Worm (Caenorhabditis elegans): Measurements from ENCODE around the gene samt-1.
A peak's percentile ranks its signal among the peaks of the same experiment; 100 is the strongest.

samt-1 gene

ce11 chrIV:2960242-2960641, 29.0 kb downstream of the samt-1 start:
- TF ChIP-seq ceh-22 (tag; optimal IDR thresholded peaks at IDR 0.05), result no peak
- TF ChIP-seq dve-1 (tag; optimal IDR thresholded peaks at IDR 0.05), result no peak
- no peak for TF ChIP-seq sox-2 (GFP tag; IDR thresholded peaks at IDR 0.05)
- TF ChIP-seq ceh-45 (GFP tag; IDR thresholded peaks at IDR 0.05), result no peak
- no peak for TF ChIP-seq elt-4 (tag; optimal IDR thresholded peaks at IDR 0.05)
- TF ChIP-seq ahr-1 (tag; optimal IDR thresholded peaks at IDR 0.05), result no peak
- TF ChIP-seq fkh-6 (tag; optimal IDR thresholded peaks at IDR 0.05), result no peak
- TF ChIP-seq nhr-11 (tag; optimal IDR thresholded peaks at IDR 0.05), result no peak
- TF ChIP-seq ama-1 (optimal IDR thresholded peaks at IDR 0.05), result no peak
- no peak for TF ChIP-seq unc-55 (GFP tag; optimal IDR thresholded peaks at IDR 0.05)
- no peak for TF ChIP-seq dmd-4 (tag; optimal IDR thresholded peaks at IDR 0.05; ENCODE audit: borderline replicate concordance)
- no peak for TF ChIP-seq ttx-3 (tag; optimal IDR thresholded peaks at IDR 0.05)
- TF ChIP-seq nfya-1 (tag; optimal IDR thresholded peaks at IDR 0.05), result no peak
- TF ChIP-seq lin-11 (tag; optimal IDR thresholded peaks at IDR 0.05), result no peak

- no peak for TF ChIP-seq hlh-13 (GFP tag; optimal IDR thresholded peaks at IDR 0.05)
- no peak for TF ChIP-seq unc-55 (GFP tag; optimal IDR thresholded peaks at IDR 0.05)
- no peak for TF ChIP-seq ama-1 (optimal IDR thresholded peaks at IDR 0.05)
- TF ChIP-seq tbx-2 (tag; optimal IDR thresholded peaks at IDR 0.05), result no peak
- no peak for TF ChIP-seq pha-2 (tag; optimal IDR thresholded peaks at IDR 0.05)
- no peak for TF ChIP-seq ceh-31 (tag; optimal IDR thresholded peaks at IDR 0.05)
- TF ChIP-seq pax-1 (tag; optimal IDR thresholded peaks at IDR 0.05), result no peak
- no peak for TF ChIP-seq eyg-1 (tag; optimal IDR thresholded peaks at IDR 0.05)
- TF ChIP-seq pag-3 (tag; optimal IDR thresholded peaks at IDR 0.05; ENCODE audit: borderline replicate concordance), result no peak
- no peak for TF ChIP-seq unc-86 (tag; optimal IDR thresholded peaks at IDR 0.05)
- TF ChIP-seq fax-1 (tag; optimal IDR thresholded peaks at IDR 0.05), result no peak
- no peak for TF ChIP-seq madf-2 (tag; optimal IDR thresholded peaks at IDR 0.05)
Observed at ce11 chrIV:2966884-2967283, 35.7 kb downstream of the samt-1 start.

- TF ChIP-seq Y22D7AL.16 (tag; optimal IDR thresholded peaks at IDR 0.05) (no peak), hlh-6 (tag; optimal IDR thresholded peaks at IDR 0.05) (no peak), ceh-2 (tag; optimal IDR thresholded peaks at IDR 0.05) (no peak), mec-3 (tag; optimal IDR thresholded peaks at IDR 0.05; ENCODE audit: borderline replicate concordance) (no peak)
Observed at ce11 chrIV:2969399-2969990, 38.3 kb downstream of the samt-1 start, which contains the start of gene Y54G2A.57. Y54G2A.57 (plus strand) TSS chrIV:2969940.

ce11 chrIV:2971060-2971459, 39.9 kb downstream of the samt-1 start:
- TF ChIP-seq ceh-45 (GFP tag; IDR thresholded peaks at IDR 0.05) (no peak), hlh-6 (tag; optimal IDR thresholded peaks at IDR 0.05) (no peak), C08G9.2 (tag; optimal IDR thresholded peaks at IDR 0.05) (peak; percentile 12)

- no peak for TF ChIP-seq hlh-8 (tag; optimal IDR thresholded peaks at IDR 0.05)
- no peak for TF ChIP-seq dve-1 (tag; optimal IDR thresholded peaks at IDR 0.05)
- no peak for TF ChIP-seq mec-3 (tag; optimal IDR thresholded peaks at IDR 0.05; ENCODE audit: borderline replicate concordance)
- no peak for TF ChIP-seq elt-2 (tag; optimal IDR thresholded peaks at IDR 0.05)
- TF ChIP-seq C08G9.2 (tag; optimal IDR thresholded peaks at IDR 0.05), result no peak
- TF ChIP-seq ttx-3 (tag; optimal IDR thresholded peaks at IDR 0.05), result no peak
- TF ChIP-seq gmeb-2 (tag; optimal IDR thresholded peaks at IDR 0.05), result no peak
- no peak for TF ChIP-seq tbx-7 (tag; optimal IDR thresholded peaks at IDR 0.05)
- no peak for TF ChIP-seq ahr-1 (tag; optimal IDR thresholded peaks at IDR 0.05)
- TF ChIP-seq tbx-2 (tag; optimal IDR thresholded peaks at IDR 0.05), result no peak
Observed at ce11 chrIV:2978384-2978783, 47.2 kb downstream of the samt-1 start, which contains the start of gene lad-2. lad-2 (minus strand) TSS chrIV:2978484.

- peak; percentile 23 for TF ChIP-seq ceh-31 (tag; optimal IDR thresholded peaks at IDR 0.05)
- no peak for TF ChIP-seq elt-2 (tag; optimal IDR thresholded peaks at IDR 0.05)
- TF ChIP-seq unc-42 (tag; optimal IDR thresholded peaks at IDR 0.05), result peak; percentile 96
Observed at ce11 chrIV:2982443-2982842, 51.2 kb downstream of the samt-1 start.

Measured in whole organism, late embryonic.